Worm (Caenorhabditis elegans) whole organism, young adult: ENCODE data around the gene F17C11.6.

ENCODE experiments used
- F33H1.4 ChIP-seq: fragments of 200-800 bp; sonication (Bioruptor generic); IDR thresholded peaks from 2 replicates; pipeline ENCODE4 v1.3.6; 2022; ENCODE audit warnings: missing genetic modification reagents, missing genetic modification characterization, missing compliant biosample characterization
- Y56A3A.18 ChIP-seq: fragments of 200-800 bp; sonication (Bioruptor generic); IDR thresholded peaks from 2 replicates; pipeline ENCODE4 v1.3.6; 2022; ENCODE audit warnings: missing genetic modification reagents, missing genetic modification characterization, missing compliant biosample characterization
- egl-18 ChIP-seq: fragments of 200-800 bp; sonication (Bioruptor generic); IDR thresholded peaks from 2 replicates; pipeline ENCODE4 v1.3.6; 2022; ENCODE audit warnings: missing genetic modification reagents, missing genetic modification characterization, missing compliant biosample characterization
- madf-3 ChIP-seq: fragments of 200-800 bp; sonication (Bioruptor generic); IDR thresholded peaks from 2 replicates; pipeline ENCODE4 v1.3.6; 2022; ENCODE audit warnings: missing genetic modification reagents, missing genetic modification characterization, missing compliant biosample characterization
- mel-28 ChIP-seq: sonication (generic microtip); optimal IDR thresholded peaks from 2 replicates; lab custom pipeline; 2016; ENCODE audit warnings: borderline replicate concordance, mild to moderate bottlenecking, missing genetic modification characterization, missing compliant biosample characterization
- pha-4 ChIP-seq: fragments of 150-350 bp; sonication (generic microtip); optimal IDR thresholded peaks from 2 replicates; lab custom pipeline; 2014; ENCODE audit warnings: missing biosample characterization, missing genetic modification reagents, missing genetic modification characterization
- snpc-4 ChIP-seq, 5 experiments: fragments of 150-350 bp in 1 of 5; sonication (generic microtip) in 4 of 5; optimal IDR thresholded peaks; 2 replicates each; lab custom pipeline; 2014 to 2018; ENCODE audit warnings: missing genetic modification characterization in 5 of 5, missing biosample characterization in 3 of 5, antibody characterized with exemption in 2 of 5, mild to moderate bottlenecking in 2 of 5, missing compliant biosample characterization in 2 of 5, missing genotype in 2 of 5, moderate library complexity in 2 of 5, missing genetic modification reagents in 1 of 5
- unc-62 ChIP-seq: fragments of 150-350 bp; optimal IDR thresholded peaks from 2 replicates; lab custom pipeline; 2014; ENCODE audit warnings: missing biosample characterization, missing genetic modification reagents, missing genetic modification characterization
- zim-3 ChIP-seq: sonication (generic microtip); optimal IDR thresholded peaks from 2 replicates; lab custom pipeline; 2017; ENCODE audit warnings: mild to moderate bottlenecking, missing genetic modification characterization, moderate library complexity, missing compliant biosample characterization
- ztf-22 ChIP-seq: fragments of 200-800 bp; sonication (Bioruptor generic); optimal IDR thresholded peaks from 2 replicates; lab custom pipeline; 2018; ENCODE audit warnings: mild to moderate bottlenecking, missing genetic modification characterization, moderate library complexity, missing compliant biosample characterization

DNA sequence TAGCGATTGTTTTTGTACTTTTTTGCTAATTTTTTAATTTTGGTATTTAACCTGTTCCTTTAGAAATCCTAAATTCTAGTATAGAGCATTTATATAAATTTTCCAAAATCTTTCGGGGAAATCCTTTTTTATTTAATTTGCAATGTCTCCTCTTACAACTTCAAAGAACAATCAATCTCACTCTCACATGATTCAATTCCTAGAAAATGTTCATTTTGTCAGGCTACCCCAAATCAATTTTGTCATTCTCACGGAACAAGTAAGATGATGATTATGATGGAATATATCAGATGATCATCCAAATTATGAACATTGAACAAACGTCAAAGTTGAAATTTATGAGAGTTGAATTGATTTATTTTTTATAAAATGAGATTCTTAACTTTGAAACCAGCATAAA, 17.6 kb upstream of the F17C11.6 start:
- no peak for TF ChIP-seq mel-28 (tag; lab: Kevin White, UChicago)
- TF ChIP-seq pha-4 (tag; lab: Kevin White, UChicago), result no peak
- no peak for TF ChIP-seq F33H1.4 (GFP tag; lab: Robert Waterston, UW)
- no peak for TF ChIP-seq snpc-4 (GFP tag; optimal IDR thresholded peaks at IDR 0.05; lab: Kevin White, UChicago)
- no peak for TF ChIP-seq snpc-4 (tag; optimal IDR thresholded peaks at IDR 0.05; lab: Kevin White, UChicago)
- no peak for TF ChIP-seq unc-62 (GFP tag; lab: Kevin White, UChicago)
- TF ChIP-seq egl-18 (GFP tag; lab: Robert Waterston, UW), result no peak
- no peak for TF ChIP-seq Y56A3A.18 (GFP tag; lab: Robert Waterston, UW)
- no peak for TF ChIP-seq madf-3 (GFP tag; lab: Robert Waterston, UW)
- TF ChIP-seq ztf-22 (GFP tag; lab: Kevin White, UChicago), result no peak
- no peak for TF ChIP-seq zim-3 (tag; lab: Kevin White, UChicago)
